Fruit fly (Drosophila melanogaster) whole organism, embryonic: ENCODE measurements around the gene RpL37A.

Experiments
- Awh ChIP-seq: fragments of 200-800 bp; sonication (Bioruptor generic); IDR thresholded peaks from 2 replicates; pipeline ENCODE4, ENCODE4 v1.3.6; 2022; ENCODE audit warnings: missing biosample characterization, missing genetic modification characterization
- CG11695 ChIP-seq: fragments of 200-800 bp; sonication (Bioruptor generic); IDR thresholded peaks from 3 replicates; pipeline ENCODE4 v1.3.6; 2022; ENCODE audit warnings: missing biosample characterization, missing genetic modification characterization
- CG13775 ChIP-seq: fragments of 200-800 bp; sonication (Bioruptor generic); optimal IDR thresholded peaks from 3 replicates; lab custom pipeline; 2017; ENCODE audit warnings: missing biosample characterization, mild to moderate bottlenecking, missing genetic modification characterization
- CG14014 ChIP-seq: fragments of 200-800 bp; sonication (Bioruptor generic); IDR thresholded peaks from 2 replicates; pipeline ENCODE4 v1.3.6; 2022; ENCODE audit warnings: missing biosample characterization, missing genetic modification characterization
- CG15073 ChIP-seq: fragments of 200-800 bp; sonication (Bioruptor generic); optimal IDR thresholded peaks from 2 replicates; lab custom pipeline; 2016; ENCODE audit warnings: missing biosample characterization, missing genetic modification characterization
- CG15479 ChIP-seq: fragments of 200-800 bp; sonication (Bioruptor generic); optimal IDR thresholded peaks from 3 replicates; lab custom pipeline; 2019; ENCODE audit warnings: missing biosample characterization, mild to moderate bottlenecking, missing genetic modification characterization, moderate library complexity
- CG1602 ChIP-seq: fragments of 200-800 bp; sonication (Bioruptor generic); optimal IDR thresholded peaks from 3 replicates; lab custom pipeline; 2016; ENCODE audit warnings: missing biosample characterization, missing genetic modification characterization
- CG1647 ChIP-seq: fragments of 200-800 bp; sonication (Bioruptor generic); optimal IDR thresholded peaks from 3 replicates; lab custom pipeline; 2016; ENCODE audit warnings: missing biosample characterization, missing genetic modification characterization
- CG17912 ChIP-seq: fragments of 200-800 bp; sonication (Bioruptor generic); optimal IDR thresholded peaks from 2 replicates; lab custom pipeline; 2018; ENCODE audit warnings: missing biosample characterization, mild to moderate bottlenecking, missing genetic modification characterization
- CG18599 ChIP-seq: fragments of 200-800 bp; sonication (Bioruptor generic); optimal IDR thresholded peaks from 3 replicates; lab custom pipeline; 2017; ENCODE audit warnings: missing biosample characterization, missing genetic modification characterization, mild to moderate bottlenecking, moderate library complexity, missing genetic modification reagents
- CG18764 ChIP-seq: fragments of 200-800 bp; sonication (Bioruptor generic); optimal IDR thresholded peaks from 3 replicates; lab custom pipeline; 2016; ENCODE audit warnings: missing biosample characterization, missing genetic modification characterization
- CG2120 ChIP-seq: fragments of 200-800 bp; sonication (Bioruptor generic); optimal IDR thresholded peaks from 3 replicates; lab custom pipeline; 2016; ENCODE audit warnings: missing biosample characterization, missing genetic modification characterization
- CG2875 ChIP-seq: fragments of 200-800 bp; sonication (Bioruptor generic); optimal IDR thresholded peaks from 2 replicates; lab custom pipeline; 2017; ENCODE audit warnings: missing biosample characterization, mild to moderate bottlenecking, missing genetic modification characterization, missing genetic modification reagents
- CG31388 ChIP-seq: fragments of 200-800 bp; sonication (Bioruptor generic); optimal IDR thresholded peaks from 2 replicates; lab custom pipeline; 2016; ENCODE audit warnings: missing biosample characterization, missing genetic modification characterization
- CG31441 ChIP-seq: fragments of 200-800 bp; sonication (Bioruptor generic); IDR thresholded peaks from 2 replicates; pipeline ENCODE4 v1.3.6; 2022; ENCODE audit warnings: missing biosample characterization, missing genetic modification characterization
- CG34422 ChIP-seq: fragments of 200-800 bp; sonication (Bioruptor generic); IDR thresholded peaks from 3 replicates; pipeline ENCODE4 v1.3.6; 2022; ENCODE audit warnings: missing biosample characterization, missing genetic modification characterization
- CG42726 ChIP-seq: fragments of 200-800 bp; sonication (Bioruptor generic); IDR thresholded peaks from 2 replicates; pipeline ENCODE4 v1.3.6; 2022; ENCODE audit warnings: missing biosample characterization, missing genetic modification characterization; ENCODE audit not compliant: partially characterized antibody
- CG43689 ChIP-seq: fragments of 200-800 bp; sonication (Bioruptor generic); IDR thresholded peaks from 2 replicates; pipeline ENCODE4 v1.3.6; 2022; ENCODE audit warnings: missing biosample characterization, missing genetic modification characterization
- CG6272 ChIP-seq: fragments of 200-800 bp; sonication (Bioruptor generic); IDR thresholded peaks from 2 replicates; pipeline ENCODE4 v1.3.6; 2022; ENCODE audit warnings: missing biosample characterization, missing genetic modification characterization
- CG6765 ChIP-seq: fragments of 200-800 bp; sonication (Bioruptor generic); optimal IDR thresholded peaks from 3 replicates; lab custom pipeline; 2017; ENCODE audit warnings: missing biosample characterization, mild to moderate bottlenecking, missing genetic modification characterization
- CG7556 ChIP-seq: fragments of 200-800 bp; sonication (Bioruptor generic); optimal IDR thresholded peaks from 2 replicates; lab custom pipeline; 2017; ENCODE audit warnings: missing biosample characterization, mild to moderate bottlenecking, missing genetic modification characterization
- CG7839 ChIP-seq: fragments of 200-800 bp; sonication (Bioruptor generic); optimal IDR thresholded peaks from 3 replicates; lab custom pipeline; 2018; ENCODE audit warnings: missing biosample characterization, mild to moderate bottlenecking, missing genetic modification characterization, moderate library complexity
- CG9797 ChIP-seq: fragments of 200-800 bp; sonication (Bioruptor generic); optimal IDR thresholded peaks from 3 replicates; lab custom pipeline; 2018; ENCODE audit warnings: missing biosample characterization, mild to moderate bottlenecking, missing genetic modification characterization
- Chrac-16 ChIP-seq: fragments of 200-800 bp; sonication (Bioruptor generic); optimal IDR thresholded peaks from 3 replicates; lab custom pipeline; 2016; ENCODE audit warnings: missing biosample characterization, missing genetic modification characterization
- Dfd ChIP-seq, 2 experiments: fragments of >200 bp; optimal IDR thresholded peaks; 2 replicates each; lab custom pipeline; 2017; ENCODE audit warnings: missing biosample characterization in 2 of 2, missing genetic modification characterization in 2 of 2
- Hr39 ChIP-seq: fragments of >200 bp; optimal IDR thresholded peaks from 2 replicates; lab custom pipeline; 2017
- NFAT ChIP-seq: fragments of 200-800 bp; sonication (Bioruptor generic); IDR thresholded peaks from 2 replicates; pipeline ENCODE4 v1.3.6; 2022; ENCODE audit warnings: missing biosample characterization, missing genetic modification characterization
- Nf-YA ChIP-seq: fragments of 200-800 bp; sonication (Bioruptor generic); IDR thresholded peaks from 2 replicates; pipeline ENCODE4 v1.3.6; 2022; ENCODE audit warnings: missing biosample characterization, missing genetic modification characterization
- Oaz ChIP-seq: fragments of 200-800 bp; sonication (Bioruptor generic); IDR thresholded peaks from 2 replicates; pipeline ENCODE4 v1.3.6; 2022; ENCODE audit warnings: missing biosample characterization, missing genetic modification characterization
- Pdp1 ChIP-seq, 2 experiments: fragments of 200-800 bp; sonication (Bioruptor generic); optimal IDR thresholded peaks; 3 replicates each; lab custom pipeline; 2016; ENCODE audit warnings: missing biosample characterization in 2 of 2, missing genetic modification characterization in 2 of 2, mild to moderate bottlenecking in 1 of 2, moderate library complexity in 1 of 2
- Poxn ChIP-seq: fragments of 200-800 bp; sonication (Bioruptor generic); IDR thresholded peaks from 2 replicates; pipeline ENCODE4 v1.3.6; 2022; ENCODE audit warnings: missing biosample characterization, missing genetic modification characterization
- Rfx ChIP-seq: fragments of 200-800 bp; sonication (Bioruptor generic); IDR thresholded peaks from 2 replicates; pipeline ENCODE4 v1.3.6; 2022; ENCODE audit warnings: missing biosample characterization, missing genetic modification characterization
- Spps ChIP-seq: fragments of 200-800 bp; sonication (Bioruptor generic); optimal IDR thresholded peaks from 2 replicates; lab custom pipeline; 2018; ENCODE audit warnings: missing biosample characterization, mild to moderate bottlenecking, missing genetic modification characterization
- Vsx1 ChIP-seq: fragments of 200-800 bp; sonication (Bioruptor generic); optimal IDR thresholded peaks from 2 replicates; lab custom pipeline; 2017; ENCODE audit warnings: missing biosample characterization, mild to moderate bottlenecking, missing genetic modification characterization, missing genetic modification reagents
- ab ChIP-seq: fragments of 200-800 bp; sonication (Bioruptor generic); optimal IDR thresholded peaks from 2 replicates; lab custom pipeline; 2016; ENCODE audit warnings: missing biosample characterization, missing genetic modification characterization
- amos ChIP-seq: fragments of 200-800 bp; sonication (Bioruptor generic); IDR thresholded peaks from 2 replicates; pipeline ENCODE4 v1.3.6; 2022; ENCODE audit warnings: missing biosample characterization, missing genetic modification characterization; ENCODE audit not compliant: partially characterized antibody
- az2 ChIP-seq: fragments of 200-800 bp; sonication (Bioruptor generic); optimal IDR thresholded peaks from 3 replicates; lab custom pipeline; 2016; ENCODE audit warnings: missing biosample characterization, missing genetic modification characterization
- btn ChIP-seq: fragments of 200-800 bp; sonication (Bioruptor generic); optimal IDR thresholded peaks from 2 replicates; lab custom pipeline; 2016; ENCODE audit warnings: missing biosample characterization, missing genetic modification characterization
- chn ChIP-seq: fragments of 200-800 bp; sonication (Bioruptor generic); optimal IDR thresholded peaks from 2 replicates; lab custom pipeline; 2016; ENCODE audit warnings: missing biosample characterization, missing genetic modification characterization
- eve ChIP-seq, 2 experiments: fragments of >200 bp; optimal IDR thresholded peaks; 2 replicates each; lab custom pipeline; 2017; ENCODE audit warnings: missing biosample characterization in 2 of 2, missing genetic modification characterization in 2 of 2
- gro ChIP-seq: fragments of 200-800 bp; sonication (Bioruptor generic); optimal IDR thresholded peaks from 2 replicates; lab custom pipeline; 2016; ENCODE audit warnings: missing biosample characterization, missing genetic modification characterization
- lmd ChIP-seq: fragments of 200-800 bp; sonication (Bioruptor generic); IDR thresholded peaks from 2 replicates; pipeline ENCODE4 v1.3.6; 2022; ENCODE audit warnings: missing biosample characterization, missing genetic modification characterization
- nerfin-2 ChIP-seq: fragments of 200-800 bp; sonication (Bioruptor generic); IDR thresholded peaks from 2 replicates; pipeline ENCODE4 v1.3.6; 2022; ENCODE audit warnings: missing biosample characterization, missing genetic modification characterization; ENCODE audit not compliant: partially characterized antibody
- onecut ChIP-seq: fragments of 200-800 bp; sonication (Bioruptor generic); IDR thresholded peaks from 2 replicates; pipeline ENCODE4 v1.3.6; 2022; ENCODE audit warnings: missing biosample characterization, missing genetic modification characterization
- sens ChIP-seq: fragments of 200-800 bp; sonication (Bioruptor generic); peaks from one replicate; lab custom pipeline; 2016; ENCODE audit warnings: missing biosample characterization, missing genetic modification characterization
- sima ChIP-seq: fragments of 200-800 bp; sonication (Bioruptor generic); optimal IDR thresholded peaks from 2 replicates; lab custom pipeline; 2016; ENCODE audit warnings: missing biosample characterization, missing genetic modification characterization
- stwl ChIP-seq: fragments of 200-800 bp; sonication (Bioruptor generic); optimal IDR thresholded peaks from 3 replicates; lab custom pipeline; 2018; ENCODE audit warnings: missing biosample characterization, mild to moderate bottlenecking, missing genetic modification characterization, moderate library complexity
- toy ChIP-seq: fragments of 200-800 bp; sonication (Bioruptor generic); IDR thresholded peaks from 2 replicates; pipeline ENCODE4 v1.3.6; 2022; ENCODE audit warnings: missing biosample characterization, missing genetic modification characterization
- usp ChIP-seq: fragments of >200 bp; optimal IDR thresholded peaks from 2 replicates; lab custom pipeline; 2017; ENCODE audit warnings: missing biosample characterization, missing genetic modification characterization
- vfl ChIP-seq: fragments of 200-800 bp; sonication (Bioruptor generic); optimal IDR thresholded peaks from 2 replicates; lab custom pipeline; 2016; ENCODE audit warnings: missing biosample characterization, missing genetic modification characterization
- vnd ChIP-seq: fragments of 200-800 bp; sonication (Bioruptor generic); IDR thresholded peaks from 3 replicates; pipeline ENCODE4 v1.3.6; 2022; ENCODE audit warnings: missing biosample characterization, missing genetic modification characterization; ENCODE audit not compliant: partially characterized antibody

RpL37A gene

DNA sequence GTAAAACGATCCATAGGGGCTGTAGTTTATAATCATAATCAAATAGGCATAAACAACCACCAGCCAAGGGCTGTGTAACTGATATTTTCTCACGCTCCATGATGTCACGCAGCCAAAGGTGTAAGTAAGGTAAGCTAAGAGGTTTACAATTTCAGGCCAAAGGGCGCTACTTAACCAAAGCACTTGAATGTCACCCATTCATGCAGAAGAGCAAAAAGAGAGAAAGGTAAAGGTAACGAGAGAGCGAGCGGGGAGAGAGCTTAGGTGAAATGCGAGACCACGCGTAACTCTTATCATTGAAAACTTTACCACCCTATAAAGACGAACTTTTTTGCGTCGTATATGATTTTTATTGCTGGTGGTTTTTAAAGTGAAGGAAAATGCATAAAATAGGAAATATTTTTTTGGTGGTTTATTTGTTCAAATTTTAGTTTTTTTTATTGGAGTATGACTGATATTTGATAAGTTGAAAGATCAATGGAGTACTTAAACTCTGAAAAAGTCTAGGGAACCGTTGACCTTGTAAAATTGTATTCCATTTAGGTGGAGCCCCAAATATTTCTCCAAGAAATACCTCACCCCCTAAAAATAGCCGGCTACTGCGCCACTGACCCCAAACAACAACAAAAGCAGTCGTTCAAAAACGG is 37.0 kb downstream of the RpL37A start (continued):
- peak; percentile 74 for TF ChIP-seq CG15073
- peak; percentile 92 for TF ChIP-seq CG43689 (GFP tag; lab: Robert Waterston, UW)
- peak; percentile 97 for TF ChIP-seq CG7556
- peak; percentile 81 for TF ChIP-seq btn (GFP tag; lab: Kevin White, UChicago)
- peak; percentile 85 for TF ChIP-seq CG34422 (GFP tag; lab: Robert Waterston, UW)
- peak; percentile 95 for TF ChIP-seq CG13775
- no peak for TF ChIP-seq CG15479 (GFP tag; lab: Kevin White, UChicago)
- peak; percentile 93 for TF ChIP-seq CG6765 (GFP tag; lab: Kevin White, UChicago)
- peak; percentile 97 for TF ChIP-seq NFAT
- peak; percentile 98 for TF ChIP-seq Rfx (GFP tag; lab: Robert Waterston, UW)
- TF ChIP-seq ab, result peak; percentile 88
- TF ChIP-seq onecut (GFP tag; lab: Robert Waterston, UW), result peak; percentile 85
- TF ChIP-seq Vsx1 (GFP tag; lab: Kevin White, UChicago), result peak; percentile 81
- TF ChIP-seq Nf-YA (GFP tag; lab: Robert Waterston, UW), result peak; percentile 85
- TF ChIP-seq Awh (GFP tag; lab: Robert Waterston, UW), result peak; percentile 93
- TF ChIP-seq CG2120 (GFP tag; lab: Kevin White, UChicago), result peak; percentile 100
- TF ChIP-seq eve (GFP tag; optimal IDR thresholded peaks at IDR 0.05; lab: Kevin White, UChicago), result peak in 1 of 2 experiments; percentile 98
- peak; percentile 98 for TF ChIP-seq lmd (GFP tag; lab: Robert Waterston, UW)
- peak; percentile 69 for TF ChIP-seq sima (GFP tag; lab: Kevin White, UChicago)
- no peak for TF ChIP-seq CG17912 (GFP tag; lab: Kevin White, UChicago)
- peak; percentile 60 for TF ChIP-seq CG31388 (GFP tag; lab: Kevin White, UChicago)
- no peak for TF ChIP-seq stwl
- no peak for TF ChIP-seq Dfd (GFP tag; optimal IDR thresholded peaks at IDR 0.05; lab: Kevin White, UChicago)
- no peak for TF ChIP-seq usp (GFP tag; lab: Kevin White, UChicago)
- peak; percentile 75 for TF ChIP-seq toy
- TF ChIP-seq CG7839 (tag; lab: Kevin White, UChicago), result peak; percentile 97
- TF ChIP-seq Oaz (GFP tag; lab: Robert Waterston, UW), result peak; percentile 91
- TF ChIP-seq Spps (tag; lab: Kevin White, UChicago), result no peak
- peak; percentile 94 for TF ChIP-seq CG1602
- peak; percentile 92 for TF ChIP-seq CG6272 (GFP tag; lab: Robert Waterston, UW)
- peak; percentile 95 for TF ChIP-seq az2 (GFP tag; lab: Kevin White, UChicago)
- TF ChIP-seq Chrac-16, result peak; percentile 97
- TF ChIP-seq chn, result peak; percentile 97
- TF ChIP-seq nerfin-2 (GFP tag; lab: Robert Waterston, UW), result no peak
- TF ChIP-seq CG31441 (GFP tag; lab: Robert Waterston, UW), result peak; percentile 92
- no peak for TF ChIP-seq amos
- TF ChIP-seq Hr39 (lab: Kevin White, UChicago), result no peak
- peak; percentile 98 for TF ChIP-seq gro
- TF ChIP-seq CG18764 (GFP tag; lab: Kevin White, UChicago), result peak; percentile 88
- TF ChIP-seq CG1647 (GFP tag; lab: Kevin White, UChicago), result peak; percentile 94
- TF ChIP-seq sens (GFP tag; lab: Kevin White, UChicago), result peak; percentile 99
- TF ChIP-seq vfl (GFP tag; lab: Kevin White, UChicago), result peak; percentile 97
- TF ChIP-seq vnd (GFP tag; lab: Robert Waterston, UW), result no peak
- TF ChIP-seq Pdp1 (GFP tag; optimal IDR thresholded peaks at IDR 0.05; lab: Kevin White, UChicago), result peak; percentile 91 to 98
- peak; percentile 86 for TF ChIP-seq CG2875 (GFP tag; lab: Kevin White, UChicago)
- no peak for TF ChIP-seq CG42726 (GFP tag; lab: Robert Waterston, UW)
- TF ChIP-seq CG14014 (GFP tag; lab: Robert Waterston, UW), result peak; percentile 97
- peak; percentile 88 for TF ChIP-seq Poxn
- TF ChIP-seq CG11695, result peak; percentile 93
- no peak for TF ChIP-seq CG9797
- TF ChIP-seq CG18599 (GFP tag; lab: Kevin White, UChicago), result peak; percentile 98
